Fruit fly (Drosophila melanogaster): ENCODE results near the gene CG32266.

The CG32266 gene

dm6 chr3L:3788790-3789421 lies 1.7 kb upstream of the CG32266 start (continued):
- TF ChIP-seq HLH4C (GFP tag; IDR thresholded peaks at IDR 0.05; ENCODE audit: partially characterized antibody), result peak; percentile 40; the same call in 1 of the 3 replicates
- TF ChIP-seq CG33557 (GFP tag; optimal IDR thresholded peaks at IDR 0.05), result no peak
- peak; percentile 67 for TF ChIP-seq CG31441 (GFP tag; IDR thresholded peaks at IDR 0.05)
- no peak for TF ChIP-seq sisA (GFP tag; IDR thresholded peaks at IDR 0.05)
- TF ChIP-seq Gug (GFP tag; IDR thresholded peaks at IDR 0.05), result no peak
- TF ChIP-seq eyg (GFP tag; optimal IDR thresholded peaks at IDR 0.05), result no peak
- no peak for TF ChIP-seq sim (GFP tag; IDR thresholded peaks at IDR 0.05)
- no peak for TF ChIP-seq Mes4 (GFP tag; optimal IDR thresholded peaks at IDR 0.05)
- no peak for TF ChIP-seq TFAM (GFP tag; optimal IDR thresholded peaks at IDR 0.05)

DNA sequence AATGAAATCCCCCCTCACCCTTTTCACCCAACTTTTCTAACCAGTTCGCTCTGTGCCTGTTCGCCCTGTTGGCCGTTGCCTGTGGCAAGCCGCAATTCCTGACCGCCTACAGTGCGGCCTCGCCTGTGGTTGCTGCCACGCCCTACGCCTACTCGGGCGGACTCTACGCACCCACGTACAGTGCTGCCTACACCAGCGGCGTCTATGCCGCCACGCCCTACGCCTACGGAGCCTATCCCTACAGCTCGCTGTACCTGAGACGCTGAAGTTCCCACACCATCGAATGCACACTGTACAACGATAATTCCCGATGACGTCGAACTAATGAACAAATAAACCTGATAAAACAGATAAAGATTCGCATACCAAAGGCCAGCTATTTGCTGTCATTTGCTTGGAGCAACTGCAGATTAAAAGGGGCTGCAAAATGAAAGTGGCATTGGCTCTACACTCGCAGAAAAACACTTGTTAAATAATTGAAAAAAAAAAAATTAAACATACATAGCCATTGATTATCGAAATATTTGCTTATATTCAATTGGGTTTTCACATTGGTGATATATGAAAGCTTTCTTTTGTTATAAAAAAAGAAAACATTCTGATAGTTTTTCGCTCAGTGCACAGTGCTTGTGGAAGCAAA lies 559 bp downstream of the CG32266 start:
- TF ChIP-seq CG1602 (GFP tag; optimal IDR thresholded peaks at IDR 0.05) (no peak), CG3065 (GFP tag; optimal IDR thresholded peaks at IDR 0.05) (no peak), dmrt11E (tag; optimal IDR thresholded peaks at IDR 0.05) (no peak), CG16815 (GFP tag; optimal IDR thresholded peaks at IDR 0.05) (no peak), CG12104 (GFP tag; optimal IDR thresholded peaks at IDR 0.05) (no peak), wdn (GFP tag; IDR thresholded peaks at IDR 0.05) (no peak), CG8359 (GFP tag; optimal IDR thresholded peaks at IDR 0.05; ENCODE audit: borderline replicate concordance) (no peak), CG10366 (GFP tag; IDR thresholded peaks at IDR 0.05) (no peak), stc (GFP tag; IDR thresholded peaks at IDR 0.05) (no peak), CG2199 (GFP tag; IDR thresholded peaks at IDR 0.05) (no peak), ab (GFP tag; optimal IDR thresholded peaks at IDR 0.05) (no peak), phol (tag; optimal IDR thresholded peaks at IDR 0.05) (no peak), ind (GFP tag; optimal IDR thresholded peaks at IDR 0.05) (no peak), gcm (GFP tag; optimal IDR thresholded peaks at IDR 0.05) (no peak), CG4617 (GFP tag; optimal IDR thresholded peaks at IDR 0.05; ENCODE audit: borderline replicate concordance) (no peak), CG1832 (GFP tag; optimal IDR thresholded peaks at IDR 0.05) (no peak), chn (GFP tag; optimal IDR thresholded peaks at IDR 0.05) (no peak), CG9609 (GFP tag; optimal IDR thresholded peaks at IDR 0.05) (no peak), CG4424 (GFP tag; optimal IDR thresholded peaks at IDR 0.05) (peak; percentile 31), Ravus (GFP tag; IDR thresholded peaks at IDR 0.05) (no peak), fd3F (GFP tag; optimal IDR thresholded peaks at IDR 0.05) (no peak), CG12769 (tag; optimal IDR thresholded peaks at IDR 0.05) (no peak), Myb (GFP tag; optimal IDR thresholded peaks at IDR 0.05) (no peak), CG11560 (tag; IDR thresholded peaks at IDR 0.05) (0 out of 3 replicates have a peak, but pooled peaks have one; percentile 21), CG9727 (GFP tag; optimal IDR thresholded peaks at IDR 0.05) (peak; percentile 12), Optix (GFP tag; IDR thresholded peaks at IDR 0.05) (no peak), CG9932 (GFP tag; IDR thresholded peaks at IDR 0.05) (peak; percentile 28; the same call in 1 of the 2 replicates), peb (GFP tag; IDR thresholded peaks at IDR 0.05) (no peak), Ada2b (GFP tag; IDR thresholded peaks at IDR 0.05) (0 out of 2 replicates have a peak, but pooled peaks have one; percentile 4), CG10431 (GFP tag; optimal IDR thresholded peaks at IDR 0.05) (no peak), ash1 (GFP tag; optimal IDR thresholded peaks at IDR 0.05) (no peak), abd-A (tag; optimal IDR thresholded peaks at IDR 0.05) (no peak), CG16813 (GFP tag; IDR thresholded peaks at IDR 0.05; ENCODE audit: partially characterized antibody) (no peak), Drgx (GFP tag; IDR thresholded peaks at IDR 0.05) (no peak), CG16863 (GFP tag; optimal IDR thresholded peaks at IDR 0.05) (no peak), en (GFP tag; optimal IDR thresholded peaks at IDR 0.05) (no peak), CG7839 (tag; optimal IDR thresholded peaks at IDR 0.05) (no peak), stwl (tag; optimal IDR thresholded peaks at IDR 0.05) (no peak), h (optimal IDR thresholded peaks at IDR 0.05) (no peak), sna (GFP tag; IDR thresholded peaks at IDR 0.05; ENCODE audit: partially characterized antibody) (no peak)

All from whole organism, embryonic.